Fruit fly (Drosophila melanogaster): ENCODE results near the gene YL-1.

YL-1 gene

DNA sequence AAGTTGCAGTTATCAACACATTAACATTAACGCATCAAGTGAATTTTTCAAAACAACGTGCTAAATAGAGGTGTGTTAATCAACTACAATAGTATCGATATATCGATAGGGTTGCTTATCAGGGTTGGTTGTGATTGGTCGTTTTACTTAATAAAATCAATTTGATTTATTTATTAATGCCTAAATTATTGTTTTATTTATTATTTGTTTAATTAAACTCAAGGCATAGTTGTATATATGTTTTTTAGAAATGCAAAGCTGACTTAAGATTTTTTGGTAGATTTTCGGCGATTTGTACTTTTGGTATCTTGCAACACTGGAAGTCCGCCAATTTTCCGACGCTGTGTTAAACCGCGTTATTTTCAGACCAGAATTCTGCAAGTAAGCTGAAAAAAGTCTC lies 40.8 kb downstream of the YL-1 start, which contains the start of the genes Art8 and dUTPase (continued):
- TF ChIP-seq CG18262 (tag; optimal IDR thresholded peaks at IDR 0.05) (peak; percentile 75), CG11398 (GFP tag; optimal IDR thresholded peaks at IDR 0.05) (no peak), fd96Cb (tag; optimal IDR thresholded peaks at IDR 0.05) (peak; percentile 34), CG43689 (GFP tag; IDR thresholded peaks at IDR 0.05) (no peak), grau (tag; optimal IDR thresholded peaks at IDR 0.05) (peak; percentile 76), CG14860 (GFP tag; IDR thresholded peaks at IDR 0.05; ENCODE audit: partially characterized antibody) (peak; percentile 77), odd (GFP tag; optimal IDR thresholded peaks at IDR 0.05) (no peak), CG9437 (GFP tag; optimal IDR thresholded peaks at IDR 0.05) (peak; percentile 17), MBD-R2 (GFP tag; IDR thresholded peaks at IDR 0.05) (peak; percentile 86), CG18619 (GFP tag; optimal IDR thresholded peaks at IDR 0.05) (peak; percentile 14), CG11093 (GFP tag; IDR thresholded peaks at IDR 0.05) (no peak), danr (GFP tag; IDR thresholded peaks at IDR 0.05) (no peak; the same call in 1 of the 2 replicates), CG31365 (tag; optimal IDR thresholded peaks at IDR 0.05) (no peak), CG5180 (GFP tag; optimal IDR thresholded peaks at IDR 0.05) (no peak), CG10462 (GFP tag; optimal IDR thresholded peaks at IDR 0.05) (peak; percentile 45), CG18476 (GFP tag; optimal IDR thresholded peaks at IDR 0.05) (peak; percentile 51), CG3995 (GFP tag; optimal IDR thresholded peaks at IDR 0.05) (peak; percentile 39), nmo (GFP tag; optimal IDR thresholded peaks at IDR 0.05) (peak; percentile 86), lola (GFP tag; optimal IDR thresholded peaks at IDR 0.05) (peak in 1 of 3 experiments; percentile 78), gt (GFP tag; IDR thresholded peaks at IDR 0.05) (no peak), CG12391 (tag; optimal IDR thresholded peaks at IDR 0.05) (peak; percentile 93), CG17385 (GFP tag; optimal IDR thresholded peaks at IDR 0.05) (peak; percentile 65), Sry-β (GFP tag; optimal IDR thresholded peaks at IDR 0.05) (no peak), CG1832 (GFP tag; optimal IDR thresholded peaks at IDR 0.05) (no peak), HLH4C (GFP tag; IDR thresholded peaks at IDR 0.05; ENCODE audit: partially characterized antibody) (peak; percentile 83), dmrt11E (tag; optimal IDR thresholded peaks at IDR 0.05) (peak; percentile 68), CG3838 (GFP tag; optimal IDR thresholded peaks at IDR 0.05) (no peak), ewg (GFP tag; optimal IDR thresholded peaks at IDR 0.05) (peak; percentile 28), bsh (GFP tag; optimal IDR thresholded peaks at IDR 0.05) (peak in 1 of 2 experiments; percentile 70), Abd-B (GFP tag; optimal IDR thresholded peaks at IDR 0.05) (no peak), CG1792 (GFP tag; optimal IDR thresholded peaks at IDR 0.05) (no peak), Spps (tag; optimal IDR thresholded peaks at IDR 0.05) (peak; percentile 48), gem (tag; optimal IDR thresholded peaks at IDR 0.05) (peak; percentile 86), CG7372 (GFP tag; IDR thresholded peaks at IDR 0.05) (no peak), Dek (tag; optimal IDR thresholded peaks at IDR 0.05) (peak; percentile 53), dan (GFP tag; IDR thresholded peaks at IDR 0.05) (no peak), CG10654 (GFP tag; optimal IDR thresholded peaks at IDR 0.05) (peak; percentile 70), Pdp1 (GFP tag; optimal IDR thresholded peaks at IDR 0.05) (peak; percentile 21 to 61), CG12299 (tag; optimal IDR thresholded peaks at IDR 0.05) (peak; percentile 51), jigr1 (GFP tag; IDR thresholded peaks at IDR 0.05) (no peak), Doc2 (GFP tag; IDR thresholded peaks at IDR 0.05) (no peak), CG3281 (GFP tag; optimal IDR thresholded peaks at IDR 0.05) (peak; percentile 81), scrt (GFP tag; optimal IDR thresholded peaks at IDR 0.05) (no peak), fru (optimal IDR thresholded peaks at IDR 0.05) (no peak), CG4707 (GFP tag; optimal IDR thresholded peaks at IDR 0.05) (no peak), CG7271 (tag; optimal IDR thresholded peaks at IDR 0.05) (peak; percentile 73), CG12659 (GFP tag; optimal IDR thresholded peaks at IDR 0.05) (peak; percentile 90), btn (GFP tag; optimal IDR thresholded peaks at IDR 0.05) (no peak), Rx (GFP tag; IDR thresholded peaks at IDR 0.05) (no peak), kah (GFP tag; optimal IDR thresholded peaks at IDR 0.05) (no peak)
